In the genomic region with DNA sequence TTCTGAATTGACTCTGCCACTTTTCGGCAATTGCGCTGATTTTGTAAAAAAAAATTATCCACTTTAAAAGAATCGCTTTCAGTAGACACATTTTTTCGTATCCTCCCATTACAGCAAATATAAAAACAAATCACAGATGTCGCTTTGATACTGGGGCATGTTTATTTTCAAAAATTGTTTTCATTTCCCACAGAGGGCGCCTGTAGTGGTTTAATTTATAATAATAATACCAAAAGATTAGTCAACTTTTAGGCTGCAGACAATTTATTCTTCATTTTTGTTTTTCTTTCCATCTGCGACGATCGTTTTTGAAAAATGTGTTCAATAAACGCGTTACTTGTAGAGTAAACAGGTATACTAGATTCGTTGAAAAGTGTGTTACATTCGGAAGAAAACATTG, we compare ENCODE assay signal across 3 fruit fly cellular contexts.
TF ChIP-seq lines count a peak whose summit lies in the region.

No protein-coding gene starts in this region.

TF ChIP-seq in whole organism, embryonic, 481 proteins besides CTCF, POLR2A, EP300 and RAD21 (continued from another document and continues in another):
- TF ChIP-seq CG8281 (tag; optimal IDR thresholded peaks at IDR 0.05; lab: Kevin White, UChicago) = no peak
- peak; percentile 35 for TF ChIP-seq CG10267 (tag; optimal IDR thresholded peaks at IDR 0.05; lab: Kevin White, UChicago)
- no peak for TF ChIP-seq Sry-β (GFP tag; optimal IDR thresholded peaks at IDR 0.05; lab: Kevin White, UChicago)
- TF ChIP-seq twi (tag; optimal IDR thresholded peaks at IDR 0.05; lab: Kevin White, UChicago) = no peak
- no peak for TF ChIP-seq CG13775 (GFP tag; optimal IDR thresholded peaks at IDR 0.05; lab: Kevin White, UChicago)
- no peak; the same call in 1 of the 2 replicates for TF ChIP-seq CG13287 (GFP tag; IDR thresholded peaks at IDR 0.05; lab: Robert Waterston, UW; ENCODE audit: partially characterized antibody)
- no peak for TF ChIP-seq da (GFP tag; optimal IDR thresholded peaks at IDR 0.05; lab: Kevin White, UChicago)
- no peak for TF ChIP-seq tna (GFP tag; IDR thresholded peaks at IDR 0.05; lab: Robert Waterston, UW; ENCODE audit: partially characterized antibody)
- no peak for TF ChIP-seq CG18619 (GFP tag; optimal IDR thresholded peaks at IDR 0.05; lab: Kevin White, UChicago)
- TF ChIP-seq CG11695 (GFP tag; IDR thresholded peaks at IDR 0.05; lab: Robert Waterston, UW) = no peak
- no peak for TF ChIP-seq esg (GFP tag; conservative IDR thresholded peaks at IDR 0.05; lab: Robert Waterston, UW)
- TF ChIP-seq CG2202 (tag; optimal IDR thresholded peaks at IDR 0.05; lab: Kevin White, UChicago) = no peak
- no peak for TF ChIP-seq slou (GFP tag; optimal IDR thresholded peaks at IDR 0.05; lab: Kevin White, UChicago)
- TF ChIP-seq CG14860 (GFP tag; IDR thresholded peaks at IDR 0.05; lab: Robert Waterston, UW; ENCODE audit: partially characterized antibody) = no peak
- TF ChIP-seq CG14667 (GFP tag; IDR thresholded peaks at IDR 0.05; lab: Robert Waterston, UW) = no peak
- TF ChIP-seq CG15601 (tag; optimal IDR thresholded peaks at IDR 0.05; lab: Kevin White, UChicago) = peak; percentile 93
- TF ChIP-seq HLHmδ (GFP tag; optimal IDR thresholded peaks at IDR 0.05; lab: Kevin White, UChicago) = no peak
- no peak for TF ChIP-seq jumu (GFP tag; optimal IDR thresholded peaks at IDR 0.05; lab: Kevin White, UChicago)
- TF ChIP-seq jigr1 (GFP tag; IDR thresholded peaks at IDR 0.05; lab: Robert Waterston, UW) = no peak
- no peak for TF ChIP-seq CG6654 (GFP tag; optimal IDR thresholded peaks at IDR 0.05; lab: Kevin White, UChicago)
- TF ChIP-seq CG4404 (GFP tag; IDR thresholded peaks at IDR 0.05; lab: Robert Waterston, UW) = no peak
- no peak for TF ChIP-seq Awh (GFP tag; IDR thresholded peaks at IDR 0.05; lab: Robert Waterston, UW)
- no peak for TF ChIP-seq Lim3 (GFP tag; IDR thresholded peaks at IDR 0.05; lab: Robert Waterston, UW)
- no peak for TF ChIP-seq CG12236 (GFP tag; optimal IDR thresholded peaks at IDR 0.05; lab: Kevin White, UChicago)
- TF ChIP-seq Taf1 (GFP tag; IDR thresholded peaks at IDR 0.05; lab: Robert Waterston, UW) = no peak
- no peak for TF ChIP-seq stc (GFP tag; IDR thresholded peaks at IDR 0.05; lab: Robert Waterston, UW)
- TF ChIP-seq Sox100B (GFP tag; optimal IDR thresholded peaks at IDR 0.05; lab: Kevin White, UChicago) = no peak
- TF ChIP-seq so (GFP tag; IDR thresholded peaks at IDR 0.05; lab: Robert Waterston, UW) = no peak
- no peak for TF ChIP-seq klu (GFP tag; IDR thresholded peaks at IDR 0.05; lab: Robert Waterston, UW)
- TF ChIP-seq Gug (GFP tag; IDR thresholded peaks at IDR 0.05; lab: Robert Waterston, UW) = no peak
- TF ChIP-seq CG7963 (GFP tag; IDR thresholded peaks at IDR 0.05; lab: Robert Waterston, UW; ENCODE audit: partially characterized antibody) = no peak
- TF ChIP-seq HmgZ (tag; optimal IDR thresholded peaks at IDR 0.05; lab: Kevin White, UChicago) = peak; percentile 59
- no peak for TF ChIP-seq sisA (GFP tag; IDR thresholded peaks at IDR 0.05; lab: Robert Waterston, UW)
- TF ChIP-seq grau (tag; optimal IDR thresholded peaks at IDR 0.05; lab: Kevin White, UChicago) = peak; percentile 56
- TF ChIP-seq CG8290 (GFP tag; optimal IDR thresholded peaks at IDR 0.05; lab: Kevin White, UChicago) = peak; percentile 64
- TF ChIP-seq CG8290 (tag; optimal IDR thresholded peaks at IDR 0.05; lab: Kevin White, UChicago) = peak; percentile 31 to 37
- TF ChIP-seq CG5180 (GFP tag; optimal IDR thresholded peaks at IDR 0.05; lab: Kevin White, UChicago) = no peak
- no peak for TF ChIP-seq chm (GFP tag; IDR thresholded peaks at IDR 0.05; lab: Robert Waterston, UW)
- TF ChIP-seq NC2β (GFP tag; optimal IDR thresholded peaks at IDR 0.05; lab: Kevin White, UChicago) = peak; percentile 62
- TF ChIP-seq ATbp (GFP tag; optimal IDR thresholded peaks at IDR 0.05; lab: Kevin White, UChicago) = no peak
- TF ChIP-seq CG12769 (tag; optimal IDR thresholded peaks at IDR 0.05; lab: Kevin White, UChicago) = no peak
- no peak for TF ChIP-seq CG32767 (GFP tag; IDR thresholded peaks at IDR 0.05; lab: Robert Waterston, UW)
- no peak for TF ChIP-seq BEAF-32 (GFP tag; optimal IDR thresholded peaks at IDR 0.05; lab: Kevin White, UChicago)
- TF ChIP-seq CG1647 (GFP tag; optimal IDR thresholded peaks at IDR 0.05; lab: Kevin White, UChicago) = no peak

TF ChIP-seq in whole organism, prepupa, 60 proteins besides CTCF, POLR2A, EP300 and RAD21 (continued from another document):
- TF ChIP-seq ss (GFP tag; optimal IDR thresholded peaks at IDR 0.05; lab: Kevin White, UChicago) (no peak), CG8119 (GFP tag; IDR thresholded peaks at IDR 0.05; lab: Robert Waterston, UW) (no peak), net (GFP tag; optimal IDR thresholded peaks at IDR 0.05; lab: Kevin White, UChicago) (no peak), Met (GFP tag; optimal IDR thresholded peaks at IDR 0.05; lab: Kevin White, UChicago) (peak; percentile 17), vri (GFP tag; optimal IDR thresholded peaks at IDR 0.05; lab: Kevin White, UChicago) (no peak), fd85E (GFP tag; optimal IDR thresholded peaks at IDR 0.05; lab: Kevin White, UChicago) (no peak), CG6792 (GFP tag; optimal IDR thresholded peaks at IDR 0.05; lab: Kevin White, UChicago) (no peak), Ets21C (GFP tag; optimal IDR thresholded peaks at IDR 0.05; lab: Kevin White, UChicago) (no peak), Sox15 (GFP tag; optimal IDR thresholded peaks at IDR 0.05; lab: Kevin White, UChicago) (no peak), dac (GFP tag; optimal IDR thresholded peaks at IDR 0.05; lab: Kevin White, UChicago) (no peak), topi (GFP tag; optimal IDR thresholded peaks at IDR 0.05; lab: Kevin White, UChicago) (peak; percentile 11), CG8632 (GFP tag; optimal IDR thresholded peaks at IDR 0.05; lab: Kevin White, UChicago) (no peak), CG10631 (GFP tag; optimal IDR thresholded peaks at IDR 0.05; lab: Kevin White, UChicago) (no peak), esn (GFP tag; optimal IDR thresholded peaks at IDR 0.05; lab: Kevin White, UChicago) (peak; percentile 44), CG32006 (GFP tag; optimal IDR thresholded peaks at IDR 0.05; lab: Kevin White, UChicago) (no peak), Eip93F (GFP tag; optimal IDR thresholded peaks at IDR 0.05; lab: Kevin White, UChicago) (no peak), CG10669 (GFP tag; optimal IDR thresholded peaks at IDR 0.05; lab: Kevin White, UChicago) (peak; percentile 8)

TF ChIP-seq in whole organism, wandering third instar larva, 38 proteins besides CTCF, POLR2A, EP300 and RAD21 (continued from another document):
- TF ChIP-seq fru (GFP tag; optimal IDR thresholded peaks at IDR 0.05; lab: Kevin White, UChicago) (peak; percentile 24), foxo (GFP tag; optimal IDR thresholded peaks at IDR 0.05; lab: Kevin White, UChicago) (peak in 1 of 2 experiments; percentile 15), usp (GFP tag; optimal IDR thresholded peaks at IDR 0.05; lab: Kevin White, UChicago) (no peak), sage (GFP tag; optimal IDR thresholded peaks at IDR 0.05; lab: Kevin White, UChicago) (no peak), CG32264 (GFP tag; optimal IDR thresholded peaks at IDR 0.05; lab: Kevin White, UChicago) (no peak), tai (GFP tag; optimal IDR thresholded peaks at IDR 0.05; lab: Kevin White, UChicago) (peak; percentile 55), rgr (GFP tag; optimal IDR thresholded peaks at IDR 0.05; lab: Kevin White, UChicago) (peak; percentile 42)
TF ChIP-seq in whole organism, wandering third instar larva: peak in this region for 12.
